Worm (Caenorhabditis elegans): ENCODE results near the gene ins-16.

DNA sequence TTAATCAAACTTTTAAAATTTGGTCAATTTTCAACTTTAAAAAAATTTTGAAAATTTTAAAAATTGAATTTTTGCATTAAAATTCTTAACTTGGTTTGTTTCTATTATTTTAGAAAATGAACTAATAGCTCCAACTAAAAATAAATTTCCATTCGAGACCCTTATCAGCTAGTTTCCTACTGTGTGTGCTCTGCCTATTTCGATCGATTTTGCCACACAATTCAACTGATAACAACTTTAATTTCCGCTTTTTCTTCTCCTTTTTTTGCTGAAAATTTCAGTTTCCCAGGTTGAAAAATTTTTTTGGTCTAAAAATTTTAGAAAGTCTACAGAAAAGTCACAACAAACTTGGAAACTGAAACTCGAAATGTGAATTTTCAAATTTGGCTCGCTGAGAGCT, 30.6 kb upstream of the ins-16 start:
- TF ChIP-seq ceh-13 (GFP tag; optimal IDR thresholded peaks at IDR 0.05) (no peak), ama-1 (optimal IDR thresholded peaks at IDR 0.05) (no peak), tra-4 (tag; optimal IDR thresholded peaks at IDR 0.05) (no peak), F13C5.2 (tag; optimal IDR thresholded peaks at IDR 0.05) (no peak), ceh-36 (tag; optimal IDR thresholded peaks at IDR 0.05) (no peak), aly-1 (tag; optimal IDR thresholded peaks at IDR 0.05) (no peak), ets-7 (tag; optimal IDR thresholded peaks at IDR 0.05) (no peak), pes-1 (GFP tag; IDR thresholded peaks at IDR 0.05) (no peak), hmbx-1 (tag; optimal IDR thresholded peaks at IDR 0.05) (no peak), hmg-4 (GFP tag; optimal IDR thresholded peaks at IDR 0.05) (no peak), tbx-37 (GFP tag; conservative IDR thresholded peaks at IDR 0.05) (no peak)
